Worm (Caenorhabditis elegans) whole organism, L1 larva: Measurements from ENCODE around the gene eri-5.

Experiments
- C04F5.9 ChIP-seq: sonication (generic microtip); optimal IDR thresholded peaks from 2 replicates; lab custom pipeline; 2016; ENCODE audit warnings: missing genetic modification characterization, missing compliant biosample characterization
- C34B4.2 ChIP-seq: sonication (generic microtip); optimal IDR thresholded peaks from 2 replicates; lab custom pipeline; 2017; ENCODE audit warnings: mild to moderate bottlenecking, missing genetic modification characterization, missing compliant biosample characterization
- F16B12.6 ChIP-seq: fragments of 150-350 bp; optimal IDR thresholded peaks from 2 replicates; lab custom pipeline; 2014; ENCODE audit warnings: missing biosample characterization, missing genetic modification characterization
- Y116A8C.19 ChIP-seq: sonication (generic microtip); optimal IDR thresholded peaks from 2 replicates; lab custom pipeline; 2016; ENCODE audit warnings: missing compliant biosample characterization, missing genetic modification characterization, borderline replicate concordance
- aly-2 ChIP-seq: fragments of 150-350 bp; optimal IDR thresholded peaks from 2 replicates; lab custom pipeline; 2014; ENCODE audit warnings: missing biosample characterization, missing genetic modification characterization
- blmp-1 ChIP-seq: fragments of 150-350 bp; optimal IDR thresholded peaks from 2 replicates; lab custom pipeline; 2014; ENCODE audit warnings: missing biosample characterization, missing genetic modification characterization
- ceh-82 ChIP-seq, 3 experiments: fragments of 150-350 bp in 1 of 3; sonication (generic microtip) in 2 of 3; optimal IDR thresholded peaks; 2 replicates each; lab custom pipeline; 2014 to 2017; ENCODE audit warnings: missing biosample characterization in 3 of 3, missing genetic modification characterization in 3 of 3
- ces-1 ChIP-seq: fragments of 150-350 bp; optimal IDR thresholded peaks from 2 replicates; lab custom pipeline; 2014; ENCODE audit warnings: missing biosample characterization, missing genetic modification reagents, missing genetic modification characterization
- dpl-1 ChIP-seq, 3 experiments: fragments of 150-350 bp in 2 of 3; sonication (generic microtip) in 1 of 3; optimal IDR thresholded peaks; 2 replicates each; lab custom pipeline; 2014 to 2017; ENCODE audit warnings: missing biosample characterization in 3 of 3, missing genetic modification characterization in 3 of 3, missing genetic modification reagents in 3 of 3
- dsc-1 ChIP-seq: sonication (generic microtip); optimal IDR thresholded peaks from 2 replicates; lab custom pipeline; 2016; ENCODE audit warnings: mild to moderate bottlenecking, missing genetic modification characterization, missing compliant biosample characterization
- efl-3 ChIP-seq: fragments of 200-800 bp; sonication (Bioruptor generic); optimal IDR thresholded peaks from 2 replicates; lab custom pipeline; 2018; ENCODE audit warnings: mild to moderate bottlenecking, missing genetic modification characterization, missing compliant biosample characterization
- egl-13 ChIP-seq: sonication (generic microtip); optimal IDR thresholded peaks from 2 replicates; lab custom pipeline; 2016; ENCODE audit warnings: missing genotype, missing genetic modification reagents, missing genetic modification characterization, missing compliant biosample characterization
- elt-2 ChIP-seq: sonication (generic microtip); optimal IDR thresholded peaks from 2 replicates; lab custom pipeline; 2016; ENCODE audit warnings: missing genetic modification characterization, mild to moderate bottlenecking, inconsistent platforms, missing compliant biosample characterization, missing genetic modification reagents
- elt-3 ChIP-seq, 6 experiments: fragments of 150-350 bp in 1 of 6; sonication (generic microtip); optimal IDR thresholded peaks; 2 replicates each; lab custom pipeline; 2017 to 2018; ENCODE audit warnings: missing biosample characterization in 6 of 6, missing genetic modification characterization in 6 of 6, inconsistent platforms in 1 of 6
- ets-5 ChIP-seq: fragments of 200-800 bp; sonication (Bioruptor generic); IDR thresholded peaks from 2 replicates; pipeline ENCODE4 v1.3.6; 2022; ENCODE audit warnings: missing genetic modification characterization, missing compliant biosample characterization
- fkh-4 ChIP-seq: sonication (generic microtip); optimal IDR thresholded peaks from 2 replicates; lab custom pipeline; 2016; ENCODE audit warnings: missing compliant biosample characterization, missing genetic modification characterization, borderline replicate concordance
- fkh-8 ChIP-seq: sonication (generic microtip); optimal IDR thresholded peaks from 2 replicates; lab custom pipeline; 2016; ENCODE audit warnings: mild to moderate bottlenecking, missing genetic modification characterization, missing compliant biosample characterization
- fos-1 ChIP-seq: fragments of 150-350 bp; optimal IDR thresholded peaks from 2 replicates; lab custom pipeline; 2014; ENCODE audit warnings: missing biosample characterization, missing genetic modification characterization
- hlh-17 ChIP-seq: fragments of 200-800 bp; sonication (Bioruptor generic); optimal IDR thresholded peaks from 2 replicates; lab custom pipeline; 2018; ENCODE audit warnings: missing genetic modification characterization, mild to moderate bottlenecking, missing compliant biosample characterization, moderate library complexity, borderline replicate concordance
- hpl-2 ChIP-seq: fragments of 150-350 bp; optimal IDR thresholded peaks from 2 replicates; lab custom pipeline; 2014; ENCODE audit warnings: missing biosample characterization, missing genetic modification reagents, missing genetic modification characterization
- irx-1 ChIP-seq: sonication (generic microtip); optimal IDR thresholded peaks from 2 replicates; lab custom pipeline; 2016; ENCODE audit warnings: missing genetic modification characterization, missing compliant biosample characterization
- isw-1 ChIP-seq: fragments of 200-800 bp; sonication (Bioruptor generic); IDR thresholded peaks from 2 replicates; pipeline ENCODE4 v1.3.6; 2022; ENCODE audit warnings: missing genetic modification characterization, missing compliant biosample characterization
- jun-1 ChIP-seq: fragments of 150-350 bp; optimal IDR thresholded peaks from 2 replicates; lab custom pipeline; 2014; ENCODE audit warnings: missing biosample characterization, missing genetic modification reagents, missing genetic modification characterization
- lin-14 ChIP-seq: fragments of 200-800 bp; sonication (Bioruptor generic); optimal IDR thresholded peaks from 2 replicates; lab custom pipeline; 2018; ENCODE audit warnings: mild to moderate bottlenecking, missing genetic modification characterization, moderate library complexity, missing compliant biosample characterization
- lin-15B ChIP-seq: fragments of 150-350 bp; sonication (generic microtip); optimal IDR thresholded peaks from 3 replicates; lab custom pipeline; 2014; ENCODE audit warnings: missing biosample characterization, missing genetic modification characterization
- lin-35 ChIP-seq, 2 experiments: fragments of 150-350 bp; optimal IDR thresholded peaks; 2 replicates each; lab custom pipeline; 2014; ENCODE audit warnings: missing biosample characterization in 2 of 2, missing genetic modification characterization in 2 of 2, missing genetic modification reagents in 2 of 2
- lin-39 ChIP-seq: fragments of 150-350 bp; optimal IDR thresholded peaks from 2 replicates; lab custom pipeline; 2014; ENCODE audit warnings: missing biosample characterization, missing genetic modification reagents, missing genetic modification characterization
- lir-3 ChIP-seq: sonication (generic microtip); optimal IDR thresholded peaks from 2 replicates; lab custom pipeline; 2016; ENCODE audit warnings: mild to moderate bottlenecking, missing genetic modification characterization, moderate library complexity, missing compliant biosample characterization; ENCODE audit not compliant: poor library complexity
- lsy-2 ChIP-seq, 2 experiments: fragments of 150-350 bp; optimal IDR thresholded peaks; 2 replicates each; lab custom pipeline; 2014; ENCODE audit warnings: missing biosample characterization in 2 of 2, missing genetic modification characterization in 2 of 2
- mdl-1 ChIP-seq, 2 experiments: fragments of 150-350 bp; optimal IDR thresholded peaks; 2 replicates each; lab custom pipeline; 2014 to 2017; ENCODE audit warnings: missing biosample characterization in 2 of 2, missing genetic modification characterization in 2 of 2, inconsistent platforms in 1 of 2
- mef-2 ChIP-seq: fragments of 150-350 bp; optimal IDR thresholded peaks from 2 replicates; lab custom pipeline; 2014; ENCODE audit warnings: missing biosample characterization, missing genetic modification characterization
- mep-1 ChIP-seq: fragments of 150-350 bp; optimal IDR thresholded peaks from 2 replicates; lab custom pipeline; 2014; ENCODE audit warnings: missing biosample characterization, missing genetic modification characterization
- nhr-11 ChIP-seq: fragments of 150-350 bp; optimal IDR thresholded peaks from 2 replicates; lab custom pipeline; 2014; ENCODE audit warnings: missing biosample characterization, missing genetic modification characterization
- nhr-12 ChIP-seq: sonication (generic microtip); optimal IDR thresholded peaks from 2 replicates; lab custom pipeline; 2017; ENCODE audit warnings: missing biosample characterization, missing genetic modification characterization
- nhr-19 ChIP-seq: fragments of 200-800 bp; sonication (Bioruptor generic); conservative IDR thresholded peaks from 2 replicates; pipeline ENCODE4 v1.3.6; 2022; ENCODE audit warnings: missing genetic modification characterization, missing compliant biosample characterization
- nhr-20 ChIP-seq: sonication (generic microtip); optimal IDR thresholded peaks from 2 replicates; lab custom pipeline; 2016; ENCODE audit warnings: mild to moderate bottlenecking, missing genetic modification characterization, missing compliant biosample characterization
- nhr-237 ChIP-seq: fragments of 150-350 bp; optimal IDR thresholded peaks from 2 replicates; lab custom pipeline; 2014; ENCODE audit warnings: missing biosample characterization, missing genetic modification characterization
- nhr-84 ChIP-seq: sonication (generic microtip); optimal IDR thresholded peaks from 2 replicates; lab custom pipeline; 2017; ENCODE audit warnings: missing biosample characterization, missing genetic modification characterization
- nhr-90 ChIP-seq: sonication (generic microtip); optimal IDR thresholded peaks from 2 replicates; lab custom pipeline; 2016; ENCODE audit warnings: mild to moderate bottlenecking, missing genetic modification characterization, missing compliant biosample characterization; ENCODE audit not compliant: poor library complexity
- rnt-1 ChIP-seq: sonication (generic microtip); optimal IDR thresholded peaks from 2 replicates; lab custom pipeline; 2016; ENCODE audit warnings: mild to moderate bottlenecking, missing genetic modification characterization, moderate library complexity, missing compliant biosample characterization
- snu-23 ChIP-seq: sonication (generic microtip); optimal IDR thresholded peaks from 2 replicates; lab custom pipeline; 2016; ENCODE audit warnings: missing genetic modification characterization, missing compliant biosample characterization
- sptf-1 ChIP-seq: fragments of 150-350 bp; optimal IDR thresholded peaks from 2 replicates; lab custom pipeline; 2014; ENCODE audit warnings: missing biosample characterization, missing genetic modification characterization
- tbx-2 ChIP-seq: sonication (generic microtip); optimal IDR thresholded peaks from 2 replicates; lab custom pipeline; 2016; ENCODE audit warnings: missing genetic modification characterization, missing compliant biosample characterization
- tlp-1 ChIP-seq: fragments of 150-350 bp; optimal IDR thresholded peaks from 2 replicates; lab custom pipeline; 2014; ENCODE audit warnings: missing biosample characterization, missing genetic modification characterization
- unc-30 ChIP-seq: sonication (generic microtip); optimal IDR thresholded peaks from 2 replicates; lab custom pipeline; 2017; ENCODE audit warnings: missing biosample characterization, missing genetic modification characterization
- unc-62 ChIP-seq: fragments of 150-350 bp; optimal IDR thresholded peaks from 2 replicates; lab custom pipeline; 2014; ENCODE audit warnings: missing biosample characterization, missing genetic modification reagents, missing genetic modification characterization
- unc-86 ChIP-seq: sonication (generic microtip); optimal IDR thresholded peaks from 2 replicates; lab custom pipeline; 2016; ENCODE audit warnings: missing genetic modification characterization, missing compliant biosample characterization
- vab-15 ChIP-seq: sonication (generic microtip); optimal IDR thresholded peaks from 2 replicates; lab custom pipeline; 2017; ENCODE audit warnings: missing genotype, mild to moderate bottlenecking, missing genetic modification characterization, missing compliant biosample characterization
- xbp-1 ChIP-seq: sonication (generic microtip); optimal IDR thresholded peaks from 2 replicates; lab custom pipeline; 2016; ENCODE audit warnings: missing genetic modification characterization, missing compliant biosample characterization
- zag-1 ChIP-seq: fragments of 150-350 bp; optimal IDR thresholded peaks from 2 replicates; lab custom pipeline; 2014; ENCODE audit warnings: missing biosample characterization, missing genetic modification characterization
- ztf-4 ChIP-seq: fragments of 150-350 bp; optimal IDR thresholded peaks from 2 replicates; lab custom pipeline; 2014; ENCODE audit warnings: missing biosample characterization, missing genetic modification characterization

The eri-5 gene

ce11 chrIV:2408437-2408836, 17.8 kb downstream of the eri-5 start (continued):
- TF ChIP-seq aly-2 (tag; lab: Kevin White, UChicago) (peak; percentile 76), unc-86 (tag; lab: Kevin White, UChicago) (peak; percentile 80), lin-15B (tag; lab: Kevin White, UChicago) (peak; percentile 30), unc-30 (no peak)
- TF ChIP-seq, all 84 proteins: peak for 53

- TF ChIP-seq irx-1, result no peak
- TF ChIP-seq lin-39 (tag; lab: Kevin White, UChicago), result no peak
- no peak for TF ChIP-seq nhr-11 (tag; lab: Kevin White, UChicago)
- no peak for TF ChIP-seq hpl-2 (GFP tag; lab: Kevin White, UChicago)
- no peak for TF ChIP-seq hlh-17 (GFP tag; lab: Kevin White, UChicago)
- TF ChIP-seq blmp-1 (tag; lab: Kevin White, UChicago), result peak; percentile 24
- peak; percentile 14 for TF ChIP-seq lin-14 (GFP tag; lab: Kevin White, UChicago)
- TF ChIP-seq dpl-1 (GFP tag; optimal IDR thresholded peaks at IDR 0.05; lab: Kevin White, UChicago), result no peak
- TF ChIP-seq tlp-1 (tag; lab: Kevin White, UChicago), result no peak
- TF ChIP-seq fkh-4 (tag; lab: Kevin White, UChicago), result no peak
- TF ChIP-seq ets-5 (GFP tag; lab: Robert Waterston, UW), result no peak
- no peak for TF ChIP-seq fkh-8 (tag; lab: Kevin White, UChicago)
- TF ChIP-seq unc-30, result no peak
- no peak for TF ChIP-seq ces-1
- TF ChIP-seq ztf-4, result no peak
- no peak for TF ChIP-seq C04F5.9
- TF ChIP-seq elt-3 (tag; optimal IDR thresholded peaks at IDR 0.05; lab: Kevin White, UChicago), result peak in 1 of 6 experiments; percentile 36
- TF ChIP-seq vab-15, result no peak
- TF ChIP-seq sptf-1 (tag; lab: Kevin White, UChicago), result no peak
- no peak for TF ChIP-seq lsy-2 (tag; optimal IDR thresholded peaks at IDR 0.05; lab: Kevin White, UChicago)
- TF ChIP-seq rnt-1 (tag; lab: Kevin White, UChicago), result no peak
- peak; percentile 29 for TF ChIP-seq nhr-20 (tag; lab: Kevin White, UChicago)
- TF ChIP-seq mef-2 (tag; lab: Kevin White, UChicago), result no peak
- TF ChIP-seq nhr-12 (tag; lab: Kevin White, UChicago), result no peak
- TF ChIP-seq nhr-84 (tag; lab: Kevin White, UChicago), result no peak
- TF ChIP-seq lin-35 (GFP tag; optimal IDR thresholded peaks at IDR 0.05; lab: Kevin White, UChicago), result peak in 1 of 2 experiments; percentile 17
- TF ChIP-seq nhr-19, result no peak
- TF ChIP-seq elt-2, result peak; percentile 1
- TF ChIP-seq snu-23 (GFP tag; lab: Kevin White, UChicago), result peak; percentile 13
- TF ChIP-seq nhr-237 (tag; lab: Kevin White, UChicago), result no peak
- no peak for TF ChIP-seq tbx-2 (tag; lab: Kevin White, UChicago)
- TF ChIP-seq mdl-1 (tag; optimal IDR thresholded peaks at IDR 0.05; lab: Kevin White, UChicago), result no peak
- TF ChIP-seq fos-1, result no peak
- no peak for TF ChIP-seq dsc-1 (tag; lab: Kevin White, UChicago)
- TF ChIP-seq lir-3 (tag; lab: Kevin White, UChicago), result no peak
- TF ChIP-seq zag-1 (tag; lab: Kevin White, UChicago), result no peak
- TF ChIP-seq isw-1 (GFP tag; lab: Robert Waterston, UW), result no peak
- TF ChIP-seq efl-3 (GFP tag; lab: Kevin White, UChicago), result no peak
- TF ChIP-seq ceh-82 (tag; optimal IDR thresholded peaks at IDR 0.05; lab: Kevin White, UChicago), result no peak
- no peak for TF ChIP-seq xbp-1 (tag; lab: Kevin White, UChicago)
- TF ChIP-seq mep-1 (tag; lab: Kevin White, UChicago), result no peak
- no peak for TF ChIP-seq egl-13
- TF ChIP-seq Y116A8C.19 (tag; lab: Kevin White, UChicago), result no peak
- TF ChIP-seq unc-62, result no peak
- no peak for TF ChIP-seq F16B12.6 (tag; lab: Kevin White, UChicago)
- no peak for TF ChIP-seq jun-1 (tag; lab: Kevin White, UChicago)
- TF ChIP-seq nhr-90, result no peak
- TF ChIP-seq C34B4.2 (tag; lab: Kevin White, UChicago), result no peak
Observed at ce11 chrIV:2412370-2412962, 21.8 kb downstream of the eri-5 start, which contains the start of gene Y38F2AR.12. Gene Y38F2AR.12 (minus strand): TSS chrIV:2412420.
